Worm (Caenorhabditis elegans) whole organism, early embryonic: Measurements from ENCODE around the gene W10C4.1.
"Not testable (repeated sequence)": the region's sequence is repeated elsewhere in the genome, so short reads cannot be mapped to it uniquely, and the experiment has no call there.

ENCODE experiments used
- F13C5.2 ChIP-seq: sonication (generic microtip); optimal IDR thresholded peaks from 2 replicates; lab custom pipeline; 2017; ENCODE audit warnings: mild to moderate bottlenecking, missing genetic modification characterization, inconsistent platforms, missing compliant biosample characterization
- aly-1 ChIP-seq: sonication (generic microtip); optimal IDR thresholded peaks from 2 replicates; lab custom pipeline; 2016; ENCODE audit warnings: missing genetic modification characterization, missing compliant biosample characterization
- ama-1 ChIP-seq: fragments of 150-350 bp; optimal IDR thresholded peaks from 2 replicates; lab custom pipeline; 2014
- ceh-13 ChIP-seq: fragments of 200-800 bp; sonication (Bioruptor generic); optimal IDR thresholded peaks from 2 replicates; lab custom pipeline; 2018; ENCODE audit warnings: mild to moderate bottlenecking, missing genetic modification characterization, missing compliant biosample characterization
- ets-7 ChIP-seq: sonication (generic microtip); optimal IDR thresholded peaks from 2 replicates; lab custom pipeline; 2016; ENCODE audit warnings: missing genotype, missing genetic modification characterization, missing compliant biosample characterization
- hmbx-1 ChIP-seq: sonication (generic microtip); optimal IDR thresholded peaks from 2 replicates; lab custom pipeline; 2016; ENCODE audit warnings: mild to moderate bottlenecking, missing genetic modification characterization, missing compliant biosample characterization
- pes-1 ChIP-seq: fragments of 200-800 bp; sonication (Bioruptor generic); IDR thresholded peaks from 2 replicates; pipeline ENCODE4 v1.3.6; 2022; ENCODE audit warnings: missing genetic modification reagents, missing genetic modification characterization, missing compliant biosample characterization
- sea-1 ChIP-seq: fragments of 200-800 bp; sonication (Bioruptor generic); conservative IDR thresholded peaks from 2 replicates; pipeline ENCODE4 v1.3.6; 2022; ENCODE audit warnings: missing genetic modification characterization, missing compliant biosample characterization
- tra-4 ChIP-seq: sonication (generic microtip); optimal IDR thresholded peaks from 2 replicates; lab custom pipeline; 2017; ENCODE audit warnings: missing genetic modification characterization, missing compliant biosample characterization

- not testable (repeated sequence) for TF ChIP-seq ama-1 (lab: Kevin White, UChicago); ets-7; F13C5.2 (tag; lab: Kevin White, UChicago); aly-1; sea-1 (GFP tag; lab: Robert Waterston, UW); tra-4 (tag; lab: Kevin White, UChicago); hmbx-1 (tag; lab: Kevin White, UChicago); ceh-13 (GFP tag; lab: Kevin White, UChicago)
- 0 out of 2 replicates have a peak, but pooled peaks have one; percentile 23 for TF ChIP-seq pes-1 (GFP tag; lab: Robert Waterston, UW)
Observed at ce11 chrIII:232918-233317, 26.0 kb upstream of the W10C4.1 start.
